Worm (Caenorhabditis elegans) whole organism, early embryonic: ENCODE data around the gene Y10G11A.1.

Experiments
- B0310.2 ChIP-seq: sonication (generic microtip); optimal IDR thresholded peaks from 2 replicates; lab custom pipeline; 2016; ENCODE audit warnings: mild to moderate bottlenecking, missing genetic modification characterization, missing compliant biosample characterization
- F13C5.2 ChIP-seq: sonication (generic microtip); optimal IDR thresholded peaks from 2 replicates; lab custom pipeline; 2017; ENCODE audit warnings: mild to moderate bottlenecking, missing genetic modification characterization, inconsistent platforms, missing compliant biosample characterization
- aly-1 ChIP-seq: sonication (generic microtip); optimal IDR thresholded peaks from 2 replicates; lab custom pipeline; 2016; ENCODE audit warnings: missing genetic modification characterization, missing compliant biosample characterization
- ama-1 ChIP-seq: fragments of 150-350 bp; optimal IDR thresholded peaks from 2 replicates; lab custom pipeline; 2014
- ceh-13 ChIP-seq: fragments of 200-800 bp; sonication (Bioruptor generic); optimal IDR thresholded peaks from 2 replicates; lab custom pipeline; 2018; ENCODE audit warnings: mild to moderate bottlenecking, missing genetic modification characterization, missing compliant biosample characterization
- ceh-36 ChIP-seq: sonication (generic microtip); optimal IDR thresholded peaks from 2 replicates; lab custom pipeline; 2016; ENCODE audit warnings: missing genetic modification characterization, inconsistent platforms, missing compliant biosample characterization
- ets-7 ChIP-seq: sonication (generic microtip); optimal IDR thresholded peaks from 2 replicates; lab custom pipeline; 2016; ENCODE audit warnings: missing genotype, missing genetic modification characterization, missing compliant biosample characterization
- flt-1 ChIP-seq: fragments of 200-800 bp; sonication (Bioruptor generic); IDR thresholded peaks from 2 replicates; pipeline ENCODE4 v1.3.6; 2022; ENCODE audit warnings: missing genetic modification characterization, missing compliant biosample characterization
- hmbx-1 ChIP-seq: sonication (generic microtip); optimal IDR thresholded peaks from 2 replicates; lab custom pipeline; 2016; ENCODE audit warnings: mild to moderate bottlenecking, missing genetic modification characterization, missing compliant biosample characterization
- hmg-4 ChIP-seq: fragments of 200-800 bp; sonication (Bioruptor generic); optimal IDR thresholded peaks from 2 replicates; lab custom pipeline; 2018; ENCODE audit warnings: mild to moderate bottlenecking, missing genetic modification characterization, missing compliant biosample characterization
- hnd-1 ChIP-seq: sonication (generic microtip); optimal IDR thresholded peaks from 2 replicates; lab custom pipeline; 2016; ENCODE audit warnings: missing genetic modification characterization, missing compliant biosample characterization
- pes-1 ChIP-seq: fragments of 200-800 bp; sonication (Bioruptor generic); IDR thresholded peaks from 2 replicates; pipeline ENCODE4 v1.3.6; 2022; ENCODE audit warnings: missing genetic modification reagents, missing genetic modification characterization, missing compliant biosample characterization
- scrt-1 ChIP-seq: fragments of 200-800 bp; sonication (Bioruptor generic); IDR thresholded peaks from 2 replicates; pipeline ENCODE4 v1.3.6; 2022; ENCODE audit warnings: missing genetic modification characterization, missing compliant biosample characterization
- sea-1 ChIP-seq: fragments of 200-800 bp; sonication (Bioruptor generic); conservative IDR thresholded peaks from 2 replicates; pipeline ENCODE4 v1.3.6; 2022; ENCODE audit warnings: missing genetic modification characterization, missing compliant biosample characterization
- tbx-11 ChIP-seq: fragments of 200-800 bp; sonication (Bioruptor generic); IDR thresholded peaks from 2 replicates; pipeline ENCODE4 v1.3.6; 2022; ENCODE audit warnings: missing genetic modification characterization, missing compliant biosample characterization
- tbx-37 ChIP-seq: fragments of 200-800 bp; sonication (Bioruptor generic); conservative IDR thresholded peaks from 2 replicates; pipeline ENCODE4 v1.3.6; 2022; ENCODE audit warnings: missing genetic modification reagents, missing genetic modification characterization, missing compliant biosample characterization
- tra-4 ChIP-seq: sonication (generic microtip); optimal IDR thresholded peaks from 2 replicates; lab custom pipeline; 2017; ENCODE audit warnings: missing genetic modification characterization, missing compliant biosample characterization

Gene Y10G11A.1

ce11 chrIV:16399776-16400368 is 24.6 kb upstream of the Y10G11A.1 start, which contains the start of gene Y65A5A.1:
Gene Y65A5A.1 (minus strand): TSS chrIV:16399826.
- TF ChIP-seq ama-1 (lab: Kevin White, UChicago): no peak
- TF ChIP-seq ceh-36: no peak
- no peak for TF ChIP-seq pes-1
- no peak for TF ChIP-seq scrt-1 (GFP tag; lab: Robert Waterston, UW)
- TF ChIP-seq tra-4 (tag; lab: Kevin White, UChicago): no peak

ce11 chrIV:16400412-16401381 is 23.7 kb upstream of the Y10G11A.1 start:
- TF ChIP-seq flt-1 (peak; percentile 50), ets-7 (tag; lab: Kevin White, UChicago) (peak; percentile 29), hmg-4 (no peak), F13C5.2 (tag; lab: Kevin White, UChicago) (no peak), sea-1 (GFP tag; lab: Robert Waterston, UW) (no peak), aly-1 (peak; percentile 6), tra-4 (tag; lab: Kevin White, UChicago) (no peak), pes-1 (peak; percentile 80), hnd-1 (tag; lab: Kevin White, UChicago) (peak; percentile 7), tbx-37 (0 out of 2 replicates have a peak, but pooled peaks have one; percentile 12), ceh-13 (GFP tag; lab: Kevin White, UChicago) (peak; percentile 29), scrt-1 (GFP tag; lab: Robert Waterston, UW) (peak; percentile 65; the same call in 1 of the 2 replicates), tbx-11 (GFP tag; lab: Robert Waterston, UW) (0 out of 2 replicates have a peak, but pooled peaks have one; percentile 16)

- TF ChIP-seq ceh-13 (GFP tag; lab: Kevin White, UChicago) (no peak), ets-7 (tag; lab: Kevin White, UChicago) (no peak), hnd-1 (tag; lab: Kevin White, UChicago) (no peak), tra-4 (tag; lab: Kevin White, UChicago) (no peak), tbx-37 (no peak), aly-1 (no peak), sea-1 (GFP tag; lab: Robert Waterston, UW) (no peak)
Measured at ce11 chrIV:16401428-16401827, 23.0 kb upstream of the Y10G11A.1 start.

- TF ChIP-seq hnd-1 (tag; lab: Kevin White, UChicago) (no peak), ets-7 (tag; lab: Kevin White, UChicago) (peak; percentile 51)
Measured at ce11 chrIV:16403283-16403682, 21.2 kb upstream of the Y10G11A.1 start.

- TF ChIP-seq tra-4 (tag; lab: Kevin White, UChicago) (no peak), ets-7 (tag; lab: Kevin White, UChicago) (peak; percentile 63)
Measured at ce11 chrIV:16407800-16408199, 16.6 kb upstream of the Y10G11A.1 start.

- TF ChIP-seq tbx-37: no peak
- TF ChIP-seq F13C5.2 (tag; lab: Kevin White, UChicago): no peak
- 0 out of 2 replicates have a peak, but pooled peaks have one; percentile 17 for TF ChIP-seq flt-1
- no peak for TF ChIP-seq hmbx-1 (tag; lab: Kevin White, UChicago)
- TF ChIP-seq sea-1 (GFP tag; lab: Robert Waterston, UW): no peak
Measured at ce11 chrIV:16410078-16410636, 14.3 kb upstream of the Y10G11A.1 start.

ce11 chrIV:16411713-16412112 is 12.7 kb upstream of the Y10G11A.1 start, which contains the start of gene Y65A5A.2:
Gene Y65A5A.2 (plus strand): TSS chrIV:16412020.
- TF ChIP-seq tbx-37: no peak
- no peak for TF ChIP-seq ets-7 (tag; lab: Kevin White, UChicago)
- TF ChIP-seq hmbx-1 (tag; lab: Kevin White, UChicago): no peak
- no peak for TF ChIP-seq B0310.2 (tag; lab: Kevin White, UChicago)
- TF ChIP-seq ama-1 (lab: Kevin White, UChicago): no peak
- no peak for TF ChIP-seq tbx-11 (GFP tag; lab: Robert Waterston, UW)
- TF ChIP-seq aly-1: no peak
- TF ChIP-seq sea-1 (GFP tag; lab: Robert Waterston, UW): no peak
- TF ChIP-seq hnd-1 (tag; lab: Kevin White, UChicago): no peak
- no peak for TF ChIP-seq pes-1
- TF ChIP-seq ceh-13 (GFP tag; lab: Kevin White, UChicago): no peak
- no peak for TF ChIP-seq ceh-36
- no peak for TF ChIP-seq flt-1
- TF ChIP-seq F13C5.2 (tag; lab: Kevin White, UChicago): no peak
- TF ChIP-seq hmg-4: no peak
- no peak for TF ChIP-seq tra-4 (tag; lab: Kevin White, UChicago)
- no peak for TF ChIP-seq scrt-1 (GFP tag; lab: Robert Waterston, UW)
